Fruit fly (Drosophila melanogaster) whole organism, larva: Measurements from ENCODE around the gene grass.

Experiments used
- noc ChIP-seq: fragments of 200-800 bp; sonication (Bioruptor generic); optimal IDR thresholded peaks from 3 replicates; lab custom pipeline; 2019; ENCODE audit warnings: missing biosample characterization, mild to moderate bottlenecking, missing genetic modification characterization, moderate library complexity

grass gene

dm6 chr3R:27157814-27158213, at the start of gene grass:
Gene grass (plus strand): TSS chr3R:27157948.
- peak; percentile 33 for TF ChIP-seq noc (tag; lab: Kevin White, UChicago)

- TF ChIP-seq noc (tag; lab: Kevin White, UChicago), result peak; percentile 67
These were observed 49.6 kb upstream of the grass start for dm6 chr3R:27108111-27108510.

DNA sequence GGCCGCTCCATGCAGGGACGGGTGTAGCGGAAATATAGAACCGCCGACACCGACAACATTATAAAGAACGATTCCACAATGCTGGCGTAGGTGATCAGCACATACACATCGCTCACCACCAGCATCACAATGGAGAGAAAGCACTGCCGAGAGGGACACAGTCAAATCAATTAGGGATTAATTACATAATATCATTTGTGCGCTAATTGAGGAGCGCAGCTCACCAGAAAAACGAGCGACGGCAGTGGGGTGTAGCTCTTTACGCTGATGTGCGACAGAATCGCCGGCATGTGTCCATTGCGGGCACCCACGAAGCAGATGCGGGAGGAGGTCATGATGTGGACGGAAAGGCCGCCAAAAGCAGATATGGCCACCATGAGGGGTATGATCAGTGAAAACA, 48.3 kb upstream of the grass start:
- no peak for TF ChIP-seq noc (tag; lab: Kevin White, UChicago)

- no peak for TF ChIP-seq noc (tag; lab: Kevin White, UChicago)
These were observed 45.8 kb upstream of the grass start, which contains the start of the genes gb and CG5815 for dm6 chr3R:27111784-27112602. Gene gb (minus strand): TSS chr3R:27112270. Gene CG5815 (plus strand): TSS chr3R:27112566.

dm6 chr3R:27116465-27117092, 41.2 kb upstream of the grass start, which contains the start of the genes CG6066 and CG5880:
Gene CG6066 (minus strand): TSS chr3R:27116707.
Gene CG5880 (plus strand): TSS chr3R:27116745.
- no peak for TF ChIP-seq noc (tag; lab: Kevin White, UChicago)

dm6 chr3R:27118346-27118745, 39.4 kb upstream of the grass start, which contains the start of gene CG5882:
Gene CG5882 (plus strand): TSS chr3R:27118646.
- no peak for TF ChIP-seq noc (tag; lab: Kevin White, UChicago)

- no peak for TF ChIP-seq noc (tag; lab: Kevin White, UChicago)
These were observed 33.2 kb upstream of the grass start, which contains the start of gene CG6059 for dm6 chr3R:27124588-27124987. Gene CG6059 (minus strand): TSS chr3R:27124688.

- TF ChIP-seq noc (tag; lab: Kevin White, UChicago), result no peak
These were observed 29.0 kb upstream of the grass start for dm6 chr3R:27128723-27129122.

- TF ChIP-seq noc (tag; lab: Kevin White, UChicago), result no peak
These were observed 28.0 kb upstream of the grass start for dm6 chr3R:27129580-27130385.

- TF ChIP-seq noc (tag; lab: Kevin White, UChicago), result no peak
These were observed 27.1 kb upstream of the grass start for dm6 chr3R:27130551-27131161.

DNA sequence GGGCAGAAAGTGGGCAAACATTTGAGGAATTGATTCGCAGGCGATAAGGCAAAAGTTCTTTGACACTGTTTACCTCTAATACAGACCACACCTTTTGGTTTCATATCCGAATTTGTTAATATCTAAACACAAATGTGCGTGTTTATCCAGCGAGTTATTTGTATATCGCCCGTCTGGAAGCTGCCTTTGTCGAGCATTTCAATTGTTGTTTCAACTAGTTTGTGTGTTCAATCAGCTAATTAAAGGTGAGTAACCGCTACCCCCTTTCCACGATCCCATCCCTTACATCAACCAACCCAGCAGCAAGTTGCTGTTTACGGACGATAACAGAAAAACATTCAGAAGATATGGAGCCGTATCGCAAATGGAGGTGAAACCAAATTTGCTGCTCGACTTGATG, 26.3 kb upstream of the grass start:
- TF ChIP-seq noc (tag; lab: Kevin White, UChicago), result peak; percentile 62

DNA sequence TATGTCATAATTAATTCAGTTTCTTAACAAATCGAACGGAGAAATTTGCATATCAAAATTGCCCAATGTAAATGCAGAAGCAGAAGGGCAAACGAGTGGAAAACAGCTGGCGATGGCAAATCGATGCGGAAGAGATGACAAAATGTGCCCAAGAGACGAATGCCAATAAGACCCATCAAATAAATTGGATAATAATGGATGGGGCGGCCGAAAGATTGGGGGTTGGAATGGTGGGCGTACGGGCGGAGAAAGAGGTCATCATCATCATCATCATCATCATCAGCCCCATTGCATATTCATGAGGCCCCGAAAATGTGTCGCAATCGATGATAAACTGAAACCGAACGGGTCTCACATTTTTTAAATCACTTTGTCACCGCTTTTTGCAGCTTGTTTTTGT, 23.8 kb upstream of the grass start:
- no peak for TF ChIP-seq noc (tag; lab: Kevin White, UChicago)

DNA sequence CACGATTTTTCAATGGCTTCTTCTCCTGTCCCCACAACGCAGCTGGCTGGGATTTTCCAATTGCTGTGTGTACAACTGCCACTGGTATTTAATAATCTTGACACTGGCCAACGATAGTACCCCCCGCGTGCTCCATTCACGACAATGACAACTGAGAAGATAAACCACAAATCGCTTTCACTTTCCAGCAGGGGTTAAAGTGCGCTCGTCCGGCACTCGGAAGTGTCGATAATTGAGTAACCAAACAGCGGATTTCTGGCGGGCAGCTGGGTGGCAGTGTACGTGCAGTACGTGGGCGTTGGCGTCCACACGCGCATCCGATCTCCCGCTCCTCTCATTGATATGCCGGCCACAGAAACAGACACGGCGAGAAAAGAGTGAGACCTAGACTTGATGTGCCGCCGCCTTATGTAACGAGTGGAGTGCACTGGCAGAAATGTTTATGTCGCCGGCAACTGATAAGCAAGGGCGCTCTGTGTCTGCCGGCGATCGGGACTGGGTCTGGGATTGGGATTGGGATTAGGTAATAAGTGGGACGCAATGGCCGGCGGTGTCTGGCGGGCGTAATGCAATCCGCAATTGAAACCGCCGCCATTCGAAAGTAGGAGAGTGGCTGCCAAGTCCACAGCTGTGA, 22.9 kb upstream of the grass start:
- TF ChIP-seq noc (tag; lab: Kevin White, UChicago), result no peak

DNA sequence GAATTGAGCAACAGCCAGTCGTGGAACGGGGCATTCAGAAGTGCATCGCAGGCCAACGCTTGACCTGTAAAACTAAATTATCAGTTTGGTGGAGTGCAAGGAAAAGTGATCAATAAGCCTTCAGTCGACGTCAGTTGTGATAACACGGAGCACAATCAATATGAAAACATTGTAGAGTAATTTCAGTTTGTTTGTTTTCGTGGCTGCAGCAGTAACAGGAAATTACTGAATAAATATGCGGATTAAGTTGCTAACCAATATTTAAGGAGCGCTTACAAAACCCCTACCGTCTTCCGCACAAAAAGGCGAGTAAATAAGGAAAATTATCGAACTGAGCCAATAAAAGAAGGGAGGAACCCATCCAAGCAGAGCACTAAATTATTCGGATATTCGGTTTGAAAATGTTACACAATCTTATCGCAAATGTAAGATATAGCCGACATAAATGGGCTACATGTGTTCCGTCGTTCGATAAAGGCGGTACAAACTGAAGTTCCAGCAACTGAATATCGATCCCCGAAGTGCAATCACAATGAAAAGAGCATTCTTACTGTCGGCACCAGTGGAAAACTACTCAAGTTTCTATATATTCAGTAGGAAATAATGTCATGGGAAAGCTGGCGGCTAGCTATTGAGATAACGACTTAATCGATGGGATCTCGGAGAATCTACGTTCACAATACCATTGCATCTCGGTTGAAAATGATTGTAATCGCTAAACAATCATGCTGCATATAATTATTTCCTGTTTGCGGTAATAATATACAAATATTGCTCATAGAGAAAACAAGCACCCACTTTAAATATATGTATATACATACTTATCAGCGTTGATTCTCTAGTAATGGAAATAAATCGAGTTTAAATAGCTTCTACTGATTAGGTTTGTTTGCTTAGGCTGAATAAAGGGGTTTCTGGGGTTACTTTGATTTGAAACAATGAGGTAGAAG, 21.8 kb upstream of the grass start:
- TF ChIP-seq noc (tag; lab: Kevin White, UChicago), result no peak
